Fruit fly (Drosophila melanogaster) whole organism, embryonic: Measurements from ENCODE around the gene Tim17b1.
A peak's percentile ranks its signal among the peaks of the same experiment; 100 is the strongest.

ENCODE experiments used
- Ada2b ChIP-seq: fragments of 200-800 bp; sonication (Bioruptor generic); IDR thresholded peaks from 2 replicates; pipeline ENCODE4 v1.3.6; 2022; ENCODE audit warnings: missing biosample characterization, missing genetic modification characterization
- Adf1 ChIP-seq: fragments of 200-800 bp; sonication (Bioruptor generic); IDR thresholded peaks from 2 replicates; pipeline ENCODE4 v1.3.6; 2022; ENCODE audit warnings: missing biosample characterization, missing genetic modification characterization
- CG10147 ChIP-seq: fragments of 200-800 bp; sonication (Bioruptor generic); optimal IDR thresholded peaks from 2 replicates; lab custom pipeline; 2019; ENCODE audit warnings: missing biosample characterization, mild to moderate bottlenecking, missing genetic modification characterization, moderate library complexity
- CG1024 ChIP-seq: fragments of 200-800 bp; sonication (Bioruptor generic); IDR thresholded peaks from 2 replicates; pipeline ENCODE4 v1.3.6; 2022; ENCODE audit warnings: missing biosample characterization, missing genetic modification characterization
- CG10959 ChIP-seq: fragments of 200-800 bp; sonication (Bioruptor generic); IDR thresholded peaks from 2 replicates; pipeline ENCODE4 v1.3.6; 2022; ENCODE audit warnings: missing biosample characterization, missing genetic modification characterization
- CG11504 ChIP-seq: fragments of 200-800 bp; sonication (Bioruptor generic); optimal IDR thresholded peaks from 3 replicates; lab custom pipeline; 2019; ENCODE audit warnings: missing biosample characterization, mild to moderate bottlenecking, missing genetic modification characterization, moderate library complexity
- CG12236 ChIP-seq: fragments of 200-800 bp; sonication (Bioruptor generic); optimal IDR thresholded peaks from 2 replicates; lab custom pipeline; 2016; ENCODE audit warnings: missing biosample characterization, missing genetic modification characterization
- CG12769 ChIP-seq: fragments of 200-800 bp; sonication (Bioruptor generic); optimal IDR thresholded peaks from 2 replicates; lab custom pipeline; 2019; ENCODE audit warnings: missing biosample characterization, mild to moderate bottlenecking, missing genetic modification characterization, moderate library complexity
- CG2116 ChIP-seq: fragments of 200-800 bp; sonication (Bioruptor generic); optimal IDR thresholded peaks from 3 replicates; lab custom pipeline; 2018; ENCODE audit warnings: missing biosample characterization, mild to moderate bottlenecking, missing genetic modification characterization
- CG3163 ChIP-seq: fragments of 200-800 bp; sonication (Bioruptor generic); optimal IDR thresholded peaks from 3 replicates; lab custom pipeline; 2016; ENCODE audit warnings: missing biosample characterization, missing genetic modification characterization
- CG32532 ChIP-seq: fragments of 200-800 bp; sonication (Bioruptor generic); IDR thresholded peaks from 2 replicates; pipeline ENCODE4 v1.3.6; 2022; ENCODE audit warnings: missing biosample characterization, missing genetic modification characterization
- CG3847 ChIP-seq: fragments of 200-800 bp; sonication (Bioruptor generic); IDR thresholded peaks from 2 replicates; pipeline ENCODE4 v1.3.6; 2022; ENCODE audit warnings: missing biosample characterization, missing genetic modification characterization
- CG4404 ChIP-seq: fragments of 200-800 bp; sonication (Bioruptor generic); IDR thresholded peaks from 2 replicates; pipeline ENCODE4 v1.3.6; 2022; ENCODE audit warnings: missing biosample characterization, missing genetic modification characterization
- CG6272 ChIP-seq: fragments of 200-800 bp; sonication (Bioruptor generic); IDR thresholded peaks from 2 replicates; pipeline ENCODE4 v1.3.6; 2022; ENCODE audit warnings: missing biosample characterization, missing genetic modification characterization
- CG9609 ChIP-seq: fragments of 200-800 bp; sonication (Bioruptor generic); optimal IDR thresholded peaks from 3 replicates; lab custom pipeline; 2016; ENCODE audit warnings: missing biosample characterization, missing genetic modification characterization
- CG9876 ChIP-seq: fragments of 200-800 bp; sonication (Bioruptor generic); optimal IDR thresholded peaks from 2 replicates; lab custom pipeline; 2016; ENCODE audit warnings: missing biosample characterization, missing genetic modification characterization
- Dad ChIP-seq: fragments of 200-800 bp; sonication (Bioruptor generic); optimal IDR thresholded peaks from 3 replicates; lab custom pipeline; 2016; ENCODE audit warnings: missing biosample characterization, missing genetic modification characterization
- ERR ChIP-seq: fragments of 200-800 bp; sonication (Bioruptor generic); optimal IDR thresholded peaks from 2 replicates; lab custom pipeline; 2016; ENCODE audit warnings: missing biosample characterization, missing genetic modification characterization
- Eip74EF ChIP-seq, 2 experiments: fragments of 200-800 bp in 1 of 2; fragments of >200 bp in 1 of 2; sonication (Bioruptor generic) in 1 of 2; optimal IDR thresholded peaks; 2 replicates each; lab custom pipeline; 2017 to 2019; ENCODE audit warnings: missing biosample characterization in 2 of 2, missing genetic modification characterization in 2 of 2, mild to moderate bottlenecking in 1 of 2, moderate library complexity in 1 of 2
- Ets97D ChIP-seq: fragments of 200-800 bp; sonication (Bioruptor generic); optimal IDR thresholded peaks from 3 replicates; lab custom pipeline; 2016; ENCODE audit warnings: missing biosample characterization, missing genetic modification characterization
- Gug ChIP-seq: fragments of 200-800 bp; sonication (Bioruptor generic); IDR thresholded peaks from 4 replicates; pipeline ENCODE4 v1.3.6; 2022; ENCODE audit warnings: missing biosample characterization, missing genetic modification characterization
- HLH3B ChIP-seq: fragments of 200-800 bp; sonication (Bioruptor generic); IDR thresholded peaks from 2 replicates; pipeline ENCODE4 v1.3.6; 2022; ENCODE audit warnings: missing biosample characterization, missing genetic modification characterization
- Hsf ChIP-seq: fragments of 200-800 bp; sonication (Bioruptor generic); optimal IDR thresholded peaks from 3 replicates; lab custom pipeline; 2016; ENCODE audit warnings: missing biosample characterization, missing genetic modification characterization
- MBD-R2 ChIP-seq: fragments of 200-800 bp; sonication (Bioruptor generic); IDR thresholded peaks from 2 replicates; pipeline ENCODE4 v1.3.6; 2022; ENCODE audit warnings: missing biosample characterization, missing genetic modification characterization
- Max ChIP-seq: fragments of 200-800 bp; sonication (Bioruptor generic); optimal IDR thresholded peaks from 2 replicates; lab custom pipeline; 2016; ENCODE audit warnings: missing biosample characterization, mild to moderate bottlenecking, missing genetic modification characterization
- Med ChIP-seq: fragments of 200-800 bp; sonication (Bioruptor generic); peaks from one replicate; lab custom pipeline; 2016; ENCODE audit warnings: missing biosample characterization, missing genetic modification characterization, mild to moderate bottlenecking, inconsistent platforms, moderate library complexity
- Mrtf ChIP-seq: fragments of 200-800 bp; sonication (Bioruptor generic); IDR thresholded peaks from 3 replicates; pipeline ENCODE4 v1.3.6; 2022; ENCODE audit warnings: missing biosample characterization, missing genetic modification characterization
- Rfx ChIP-seq: fragments of 200-800 bp; sonication (Bioruptor generic); IDR thresholded peaks from 2 replicates; pipeline ENCODE4 v1.3.6; 2022; ENCODE audit warnings: missing biosample characterization, missing genetic modification characterization
- aop ChIP-seq: fragments of 200-800 bp; sonication (Bioruptor generic); IDR thresholded peaks from 2 replicates; pipeline ENCODE4 v1.3.6; 2022; ENCODE audit warnings: missing biosample characterization, missing genetic modification characterization
- cad ChIP-seq: fragments of >200 bp; optimal IDR thresholded peaks from 2 replicates; lab custom pipeline; 2017; ENCODE audit warnings: missing biosample characterization, missing genetic modification characterization
- caup ChIP-seq: fragments of 200-800 bp; sonication (Bioruptor generic); optimal IDR thresholded peaks from 3 replicates; lab custom pipeline; 2017; ENCODE audit warnings: missing biosample characterization, mild to moderate bottlenecking, missing genetic modification characterization, moderate library complexity; ENCODE audit not compliant: severe bottlenecking
- chif ChIP-seq, 2 experiments: fragments of 200-800 bp; sonication (Bioruptor generic); optimal IDR thresholded peaks; 3 replicates each; lab custom pipeline; 2016; ENCODE audit warnings: missing biosample characterization in 2 of 2, missing genetic modification characterization in 2 of 2
- crc ChIP-seq: fragments of 200-800 bp; sonication (Bioruptor generic); optimal IDR thresholded peaks from 2 replicates; lab custom pipeline; 2016; ENCODE audit warnings: missing biosample characterization, missing genetic modification characterization
- dysf ChIP-seq: fragments of 200-800 bp; sonication (Bioruptor generic); IDR thresholded peaks from 3 replicates; pipeline ENCODE4 v1.3.6; 2022; ENCODE audit warnings: missing biosample characterization, missing genetic modification characterization
- emc ChIP-seq: fragments of 200-800 bp; sonication (Bioruptor generic); optimal IDR thresholded peaks from 2 replicates; lab custom pipeline; 2016; ENCODE audit warnings: missing biosample characterization, missing genetic modification characterization
- gfzf ChIP-seq: fragments of 200-800 bp; sonication (Bioruptor generic); optimal IDR thresholded peaks from 2 replicates; lab custom pipeline; 2016; ENCODE audit warnings: missing biosample characterization, mild to moderate bottlenecking, missing genetic modification characterization, moderate library complexity
- hbn ChIP-seq: fragments of 200-800 bp; sonication (Bioruptor generic); IDR thresholded peaks from 2 replicates; pipeline ENCODE4 v1.3.6; 2022; ENCODE audit warnings: missing biosample characterization, missing genetic modification characterization; ENCODE audit not compliant: partially characterized antibody
- ken ChIP-seq: fragments of 200-800 bp; sonication (Bioruptor generic); IDR thresholded peaks from 3 replicates; pipeline ENCODE4 v1.3.6; 2022; ENCODE audit warnings: missing biosample characterization, missing genetic modification characterization
- mirr ChIP-seq: fragments of 200-800 bp; sonication (Bioruptor generic); optimal IDR thresholded peaks from 3 replicates; lab custom pipeline; 2018; ENCODE audit warnings: missing biosample characterization, mild to moderate bottlenecking, missing genetic modification characterization
- pan ChIP-seq, 4 experiments: fragments of >200 bp in 3 of 4; fragments of 200-800 bp in 1 of 4; sonication (Bioruptor generic) in 1 of 4; optimal IDR thresholded peaks in 3 of 4; IDR thresholded peaks in 1 of 4; 2 replicates each; pipeline versions ENCODE4 v1.3.6 to Lab custom; 2017 to 2022; ENCODE audit warnings: missing biosample characterization in 2 of 4, missing genetic modification characterization in 2 of 4, mixed read lengths in 1 of 4
- peb ChIP-seq: fragments of 200-800 bp; sonication (Bioruptor generic); IDR thresholded peaks from 2 replicates; pipeline ENCODE4 v1.3.6; 2022; ENCODE audit warnings: missing biosample characterization, missing genetic modification characterization
- pnt ChIP-seq: fragments of 200-800 bp; sonication (Bioruptor generic); optimal IDR thresholded peaks from 3 replicates; lab custom pipeline; 2016; ENCODE audit warnings: missing biosample characterization, missing genetic modification characterization
- prd ChIP-seq, 3 experiments: fragments of >200 bp in 2 of 3; fragments of 200-800 bp in 1 of 3; sonication (Bioruptor generic) in 1 of 3; optimal IDR thresholded peaks in 2 of 3; IDR thresholded peaks in 1 of 3; 2 replicates in 2 of 3; 3 replicates in 1 of 3; pipeline versions ENCODE4 v1.3.6 to Lab custom; 2017 to 2022; ENCODE audit warnings: missing biosample characterization in 1 of 3, missing genetic modification characterization in 1 of 3
- run ChIP-seq: fragments of 200-800 bp; sonication (Bioruptor generic); optimal IDR thresholded peaks from 3 replicates; lab custom pipeline; 2018; ENCODE audit warnings: missing biosample characterization, mild to moderate bottlenecking, missing genetic modification characterization
- salm ChIP-seq: fragments of 200-800 bp; sonication (Bioruptor generic); optimal IDR thresholded peaks from 2 replicates; lab custom pipeline; 2018; ENCODE audit warnings: missing biosample characterization, mild to moderate bottlenecking, missing genetic modification characterization
- slbo ChIP-seq: fragments of 200-800 bp; sonication (Bioruptor generic); IDR thresholded peaks from 2 replicates; pipeline ENCODE4 v1.3.6; 2022; ENCODE audit warnings: missing biosample characterization, missing genetic modification characterization
- sob ChIP-seq: fragments of 200-800 bp; sonication (Bioruptor generic); IDR thresholded peaks from 2 replicates; pipeline ENCODE4 v1.3.6; 2022; ENCODE audit warnings: missing biosample characterization, missing genetic modification characterization
- stwl ChIP-seq: fragments of 200-800 bp; sonication (Bioruptor generic); optimal IDR thresholded peaks from 3 replicates; lab custom pipeline; 2018; ENCODE audit warnings: missing biosample characterization, mild to moderate bottlenecking, missing genetic modification characterization, moderate library complexity
- tio ChIP-seq: fragments of 200-800 bp; sonication (Bioruptor generic); optimal IDR thresholded peaks from 2 replicates; lab custom pipeline; 2017; ENCODE audit warnings: missing biosample characterization, missing genetic modification characterization, inconsistent platforms

The Tim17b1 gene

DNA sequence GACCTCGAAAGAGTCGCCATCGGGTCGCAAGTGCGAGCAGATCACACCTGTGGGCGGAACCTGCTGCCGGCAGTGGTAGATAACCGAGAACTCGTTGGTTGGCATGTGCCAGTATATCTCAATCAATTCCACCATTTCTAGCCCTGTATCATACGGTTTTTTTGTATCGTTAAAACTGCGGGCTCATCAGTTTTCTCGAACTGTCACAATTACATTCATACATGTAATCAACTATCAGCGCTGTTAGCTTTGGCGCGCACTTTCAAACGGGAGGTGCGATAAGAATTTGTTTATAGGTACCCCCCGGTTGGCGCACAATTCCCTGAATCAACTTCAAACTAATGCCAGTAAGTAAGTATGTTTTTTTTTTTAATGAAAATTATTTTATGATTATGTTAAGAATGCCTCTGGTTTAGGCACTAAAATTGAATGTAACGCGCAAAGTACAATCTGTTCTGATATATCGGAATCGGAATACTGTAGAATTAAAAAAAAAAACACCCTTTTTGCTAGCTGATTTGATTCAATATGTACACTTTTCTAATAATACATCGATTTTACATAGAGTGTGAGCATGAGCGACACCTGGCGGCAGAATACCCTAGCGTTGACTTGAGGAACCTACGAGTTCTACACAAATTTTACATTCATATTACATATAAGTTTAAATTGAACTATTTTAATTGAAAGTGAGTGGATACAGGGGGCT lies 1.2 kb upstream of the Tim17b1 start (continued):
- peak; percentile 8; the same call in 1 of the 2 replicates for TF ChIP-seq CG1024
- TF ChIP-seq crc: peak; percentile 31
- TF ChIP-seq CG10959 (GFP tag; lab: Robert Waterston, UW): peak; percentile 41; the same call in 1 of the 2 replicates
- TF ChIP-seq CG32532: peak; percentile 84
- TF ChIP-seq Mrtf: peak; percentile 68
- peak; percentile 4 for TF ChIP-seq tio
- no peak for TF ChIP-seq hbn (GFP tag; lab: Robert Waterston, UW)
- peak; percentile 83 for TF ChIP-seq Rfx
- peak; percentile 65 for TF ChIP-seq pnt (GFP tag; lab: Kevin White, UChicago)
- TF ChIP-seq Ada2b (GFP tag; lab: Robert Waterston, UW): 0 out of 2 replicates have a peak, but pooled peaks have one; percentile 26
- no peak for TF ChIP-seq mirr (GFP tag; lab: Kevin White, UChicago)
- TF ChIP-seq cad (GFP tag; lab: Kevin White, UChicago): peak; percentile 28
- TF ChIP-seq stwl (tag; lab: Kevin White, UChicago): peak; percentile 56
- peak; percentile 38 for TF ChIP-seq CG2116 (GFP tag; lab: Kevin White, UChicago)
- peak; percentile 9 for TF ChIP-seq Max (GFP tag; lab: Kevin White, UChicago)
- peak; percentile 18 for TF ChIP-seq CG12769 (tag; lab: Kevin White, UChicago)
- TF ChIP-seq gfzf (GFP tag; lab: Kevin White, UChicago): peak; percentile 23
- TF ChIP-seq ERR: peak; percentile 19
- no peak for TF ChIP-seq CG12236 (GFP tag; lab: Kevin White, UChicago)
- TF ChIP-seq CG3163 (GFP tag; lab: Kevin White, UChicago): peak; percentile 30
- peak; percentile 79 for TF ChIP-seq Hsf (GFP tag; lab: Kevin White, UChicago)
- TF ChIP-seq Eip74EF (GFP tag; optimal IDR thresholded peaks at IDR 0.05; lab: Kevin White, UChicago): peak in 1 of 2 experiments; percentile 8
- TF ChIP-seq CG4404 (GFP tag; lab: Robert Waterston, UW): peak; percentile 51
- TF ChIP-seq CG9609 (GFP tag; lab: Kevin White, UChicago): peak; percentile 29
- TF ChIP-seq CG6272 (GFP tag; lab: Robert Waterston, UW): peak; percentile 44
- no peak for TF ChIP-seq salm (tag; lab: Kevin White, UChicago)
- peak; percentile 56 for TF ChIP-seq Dad (GFP tag; lab: Kevin White, UChicago)
- TF ChIP-seq CG10147 (GFP tag; lab: Kevin White, UChicago): peak; percentile 14
- TF ChIP-seq CG3847 (GFP tag; lab: Robert Waterston, UW): peak; percentile 59

DNA sequence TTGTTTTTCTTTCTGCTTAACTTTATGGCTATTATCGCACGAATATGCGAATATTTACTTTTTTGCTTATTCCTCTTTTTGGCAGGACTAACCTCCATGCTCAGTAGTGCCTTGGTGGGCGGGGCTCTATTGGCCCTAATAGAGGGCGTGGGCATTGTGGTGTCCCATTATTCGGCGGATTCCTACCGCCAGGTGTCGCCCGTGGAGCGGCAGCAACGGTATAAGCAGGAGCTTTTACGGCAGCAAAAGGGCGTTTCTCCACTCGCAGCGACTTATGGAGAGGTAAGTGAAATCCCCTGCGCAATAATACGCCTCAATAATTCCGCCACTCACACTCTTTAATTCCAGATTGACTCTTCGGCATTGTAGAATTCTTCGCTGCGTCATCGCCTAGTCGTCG lies 675 bp downstream of the Tim17b1 start:
- TF ChIP-seq ken (0 out of 3 replicates have a peak, but pooled peaks have one; percentile 43), Ets97D (GFP tag; lab: Kevin White, UChicago) (no peak), aop (no peak), prd (optimal IDR thresholded peaks at IDR 0.05; lab: Kevin White, UChicago) (no peak), prd (GFP tag; IDR thresholded peaks at IDR 0.05; lab: Robert Waterston, UW) (0 out of 3 replicates have a peak, but pooled peaks have one; percentile 21), pan (optimal IDR thresholded peaks at IDR 0.05; lab: Kevin White, UChicago) (no peak), pan (GFP tag; optimal IDR thresholded peaks at IDR 0.05 in 1 of 2, IDR thresholded peaks at IDR 0.05 in 1 of 2) (peak in 1 of 2 experiments; percentile 57), slbo (GFP tag; lab: Robert Waterston, UW) (no peak), HLH3B (peak; percentile 22; the same call in 1 of the 2 replicates), peb (GFP tag; lab: Robert Waterston, UW) (no peak), caup (GFP tag; lab: Kevin White, UChicago) (peak; percentile 20), Adf1 (no peak), run (no peak), emc (GFP tag; lab: Kevin White, UChicago) (peak; percentile 2), Gug (GFP tag; lab: Robert Waterston, UW) (peak; percentile 13; the same call in 1 of the 4 replicates), chif (GFP tag; optimal IDR thresholded peaks at IDR 0.05; lab: Kevin White, UChicago) (peak in 1 of 2 experiments; percentile 6), CG32532 (peak; percentile 59; the same call in 1 of the 2 replicates), CG11504 (peak; percentile 51), dysf (peak; percentile 49; the same call in 1 of the 3 replicates), CG9876 (GFP tag; lab: Kevin White, UChicago) (no peak), Med (peak; percentile 86), sob (GFP tag; lab: Robert Waterston, UW) (0 out of 2 replicates have a peak, but pooled peaks have one; percentile 54), MBD-R2 (0 out of 2 replicates have a peak, but pooled peaks have one; percentile 22)
